Fruit fly (Drosophila melanogaster) whole organism, embryonic: ENCODE data around the gene KP78b.

Experiments used
- Aef1 ChIP-seq: fragments of 200-800 bp; sonication (Bioruptor generic); IDR thresholded peaks from 3 replicates; pipeline ENCODE4 v1.3.6; 2022; ENCODE audit warnings: missing biosample characterization, missing genetic modification characterization
- Asciz ChIP-seq: fragments of 200-800 bp; sonication (Bioruptor generic); optimal IDR thresholded peaks from 2 replicates; lab custom pipeline; 2017; ENCODE audit warnings: missing biosample characterization, mild to moderate bottlenecking, missing genetic modification characterization, missing genetic modification reagents
- Awh ChIP-seq: fragments of 200-800 bp; sonication (Bioruptor generic); IDR thresholded peaks from 2 replicates; pipeline ENCODE4, ENCODE4 v1.3.6; 2022; ENCODE audit warnings: missing biosample characterization, missing genetic modification characterization
- Bdp1 ChIP-seq: fragments of 200-800 bp; sonication (Bioruptor generic); optimal IDR thresholded peaks from 3 replicates; lab custom pipeline; 2016; ENCODE audit warnings: missing biosample characterization, missing genetic modification characterization
- Bgb ChIP-seq: fragments of 200-800 bp; sonication (Bioruptor generic); IDR thresholded peaks from 2 replicates; pipeline ENCODE4 v1.3.6; 2022; ENCODE audit warnings: missing biosample characterization, missing genetic modification characterization; ENCODE audit not compliant: partially characterized antibody
- CG10543 ChIP-seq: fragments of 200-800 bp; sonication (Bioruptor generic); optimal IDR thresholded peaks from 3 replicates; lab custom pipeline; 2017; ENCODE audit warnings: missing biosample characterization, mild to moderate bottlenecking, missing genetic modification characterization, moderate library complexity
- CG11247 ChIP-seq: fragments of 200-800 bp; sonication (Bioruptor generic); IDR thresholded peaks from 2 replicates; pipeline ENCODE4 v1.3.6; 2022; ENCODE audit warnings: missing biosample characterization, missing genetic modification characterization
- CG11504 ChIP-seq: fragments of 200-800 bp; sonication (Bioruptor generic); optimal IDR thresholded peaks from 3 replicates; lab custom pipeline; 2019; ENCODE audit warnings: missing biosample characterization, mild to moderate bottlenecking, missing genetic modification characterization, moderate library complexity
- CG16813 ChIP-seq: fragments of 200-800 bp; sonication (Bioruptor generic); IDR thresholded peaks from 3 replicates; pipeline ENCODE4 v1.3.6; 2022; ENCODE audit warnings: missing biosample characterization, missing genetic modification characterization; ENCODE audit not compliant: partially characterized antibody
- CG18476 ChIP-seq: fragments of 200-800 bp; sonication (Bioruptor generic); optimal IDR thresholded peaks from 2 replicates; lab custom pipeline; 2016; ENCODE audit warnings: missing biosample characterization, mild to moderate bottlenecking, missing genetic modification characterization
- CG2116 ChIP-seq: fragments of 200-800 bp; sonication (Bioruptor generic); optimal IDR thresholded peaks from 3 replicates; lab custom pipeline; 2018; ENCODE audit warnings: missing biosample characterization, mild to moderate bottlenecking, missing genetic modification characterization
- CG2889 ChIP-seq: fragments of 200-800 bp; sonication (Bioruptor generic); IDR thresholded peaks from 3 replicates; pipeline ENCODE4 v1.3.6; 2022; ENCODE audit warnings: missing biosample characterization, missing genetic modification characterization
- CG3163 ChIP-seq: fragments of 200-800 bp; sonication (Bioruptor generic); optimal IDR thresholded peaks from 3 replicates; lab custom pipeline; 2016; ENCODE audit warnings: missing biosample characterization, missing genetic modification characterization
- CG33557 ChIP-seq: fragments of 200-800 bp; sonication (Bioruptor generic); optimal IDR thresholded peaks from 2 replicates; lab custom pipeline; 2019; ENCODE audit warnings: missing biosample characterization, mild to moderate bottlenecking, missing genetic modification characterization, moderate library complexity
- CG34224 ChIP-seq: fragments of 200-800 bp; sonication (Bioruptor generic); IDR thresholded peaks from 3 replicates; pipeline ENCODE4 v1.3.6; 2022; ENCODE audit warnings: missing biosample characterization, missing genetic modification characterization; ENCODE audit not compliant: partially characterized antibody
- CG3995 ChIP-seq: fragments of 200-800 bp; sonication (Bioruptor generic); optimal IDR thresholded peaks from 3 replicates; lab custom pipeline; 2016; ENCODE audit warnings: missing biosample characterization, missing genetic modification characterization
- CG6175 ChIP-seq: fragments of 200-800 bp; sonication (Bioruptor generic); IDR thresholded peaks from 3 replicates; pipeline ENCODE4 v1.3.6; 2022; ENCODE audit warnings: missing biosample characterization, missing genetic modification characterization
- CG8765 ChIP-seq: fragments of 200-800 bp; sonication (Bioruptor generic); IDR thresholded peaks from 2 replicates; pipeline ENCODE4 v1.3.6; 2022; ENCODE audit warnings: missing biosample characterization, missing genetic modification characterization
- CTCF ChIP-seq: fragments of 200-800 bp; sonication (Bioruptor generic); optimal IDR thresholded peaks from 2 replicates; lab custom pipeline; 2017; ENCODE audit warnings: missing biosample characterization, mild to moderate bottlenecking, missing genetic modification characterization, moderate library complexity
- D19A ChIP-seq: fragments of 200-800 bp; optimal IDR thresholded peaks from 3 replicates; lab custom pipeline; 2019; ENCODE audit warnings: missing biosample characterization, mild to moderate bottlenecking, missing genetic modification characterization, moderate library complexity
- E2f2 ChIP-seq: fragments of 200-800 bp; sonication (Bioruptor generic); IDR thresholded peaks from 2 replicates; pipeline ENCODE4 v1.3.6; 2022; ENCODE audit warnings: missing biosample characterization, missing genetic modification characterization
- Hey ChIP-seq: fragments of 200-800 bp; sonication (Bioruptor generic); optimal IDR thresholded peaks from 3 replicates; lab custom pipeline; 2018; ENCODE audit warnings: missing biosample characterization, mild to moderate bottlenecking, missing genetic modification characterization
- Hmr ChIP-seq: fragments of 200-800 bp; sonication (Bioruptor generic); optimal IDR thresholded peaks from 3 replicates; lab custom pipeline; 2017; ENCODE audit warnings: mild to moderate bottlenecking, missing biosample characterization, missing genetic modification reagents, missing genetic modification characterization
- Kr ChIP-seq: fragments of 200-800 bp; sonication (Bioruptor generic); optimal IDR thresholded peaks from 2 replicates; lab custom pipeline; 2017; ENCODE audit warnings: missing biosample characterization, mild to moderate bottlenecking, missing genetic modification characterization
- NC2β ChIP-seq: fragments of 200-800 bp; sonication (Bioruptor generic); optimal IDR thresholded peaks from 2 replicates; lab custom pipeline; 2016; ENCODE audit warnings: missing biosample characterization, missing genetic modification characterization
- Opbp ChIP-seq: fragments of 200-800 bp; sonication (Bioruptor generic); IDR thresholded peaks from 3 replicates; pipeline ENCODE4 v1.3.6; 2022; ENCODE audit warnings: missing biosample characterization, missing genetic modification characterization; ENCODE audit not compliant: partially characterized antibody
- Pdp1 ChIP-seq, 2 experiments: fragments of 200-800 bp; sonication (Bioruptor generic); optimal IDR thresholded peaks; 3 replicates each; lab custom pipeline; 2016; ENCODE audit warnings: missing biosample characterization in 2 of 2, missing genetic modification characterization in 2 of 2, mild to moderate bottlenecking in 1 of 2, moderate library complexity in 1 of 2
- Scr ChIP-seq: fragments of 200-800 bp; sonication (Bioruptor generic); IDR thresholded peaks from 2 replicates; pipeline ENCODE4 v1.3.6; 2022; ENCODE audit warnings: missing biosample characterization, missing genetic modification characterization; ENCODE audit not compliant: partially characterized antibody
- Side ChIP-seq: fragments of 200-800 bp; sonication (Bioruptor generic); optimal IDR thresholded peaks from 2 replicates; lab custom pipeline; 2016; ENCODE audit warnings: missing biosample characterization, missing genetic modification characterization
- amos ChIP-seq: fragments of 200-800 bp; sonication (Bioruptor generic); IDR thresholded peaks from 2 replicates; pipeline ENCODE4 v1.3.6; 2022; ENCODE audit warnings: missing biosample characterization, missing genetic modification characterization; ENCODE audit not compliant: partially characterized antibody
- ash1 ChIP-seq: fragments of 200-800 bp; sonication (Bioruptor generic); optimal IDR thresholded peaks from 2 replicates; lab custom pipeline; 2018; ENCODE audit warnings: missing biosample characterization, mild to moderate bottlenecking, missing genetic modification characterization
- bab2 ChIP-seq: fragments of 200-800 bp; sonication (Bioruptor generic); optimal IDR thresholded peaks from 2 replicates; lab custom pipeline; 2016; ENCODE audit warnings: missing biosample characterization, missing genetic modification characterization
- bsh ChIP-seq, 2 experiments: fragments of 200-800 bp; sonication (Bioruptor generic); optimal IDR thresholded peaks; 2 replicates each; lab custom pipeline; 2017 to 2018; ENCODE audit warnings: mild to moderate bottlenecking in 2 of 2, missing biosample characterization in 2 of 2, missing genetic modification characterization in 2 of 2, moderate library complexity in 1 of 2
- btn ChIP-seq: fragments of 200-800 bp; sonication (Bioruptor generic); optimal IDR thresholded peaks from 2 replicates; lab custom pipeline; 2016; ENCODE audit warnings: missing biosample characterization, missing genetic modification characterization
- caup ChIP-seq: fragments of 200-800 bp; sonication (Bioruptor generic); optimal IDR thresholded peaks from 3 replicates; lab custom pipeline; 2017; ENCODE audit warnings: missing biosample characterization, mild to moderate bottlenecking, missing genetic modification characterization, moderate library complexity; ENCODE audit not compliant: severe bottlenecking
- chif ChIP-seq, 2 experiments: fragments of 200-800 bp; sonication (Bioruptor generic); optimal IDR thresholded peaks; 3 replicates each; lab custom pipeline; 2016; ENCODE audit warnings: missing biosample characterization in 2 of 2, missing genetic modification characterization in 2 of 2
- chinmo ChIP-seq: fragments of 200-800 bp; sonication (Bioruptor generic); IDR thresholded peaks from 4 replicates; pipeline ENCODE4 v1.3.6; 2022; ENCODE audit warnings: missing biosample characterization, missing genetic modification characterization; ENCODE audit not compliant: partially characterized antibody
- fd64A ChIP-seq: fragments of 200-800 bp; sonication (Bioruptor generic); optimal IDR thresholded peaks from 3 replicates; lab custom pipeline; 2018; ENCODE audit warnings: missing biosample characterization, mild to moderate bottlenecking, missing genetic modification characterization
- ham ChIP-seq: fragments of 200-800 bp; sonication (Bioruptor generic); IDR thresholded peaks from 2 replicates; pipeline ENCODE4 v1.3.6; 2022; ENCODE audit warnings: missing biosample characterization, missing genetic modification characterization
- insv ChIP-seq, 2 experiments: fragments of 200-800 bp; sonication (Bioruptor generic); optimal IDR thresholded peaks; 3 replicates each; lab custom pipeline; 2016 to 2018; ENCODE audit warnings: missing biosample characterization in 2 of 2, missing genetic modification characterization in 2 of 2
- oc ChIP-seq: fragments of 200-800 bp; sonication (Bioruptor generic); optimal IDR thresholded peaks from 2 replicates; lab custom pipeline; 2018; ENCODE audit warnings: missing biosample characterization, mild to moderate bottlenecking, missing genetic modification characterization, moderate library complexity
- sd ChIP-seq: fragments of 200-800 bp; sonication (Bioruptor generic); optimal IDR thresholded peaks from 3 replicates; lab custom pipeline; 2018; ENCODE audit warnings: missing biosample characterization, mild to moderate bottlenecking, missing genetic modification characterization, moderate library complexity
- seq ChIP-seq: fragments of 200-800 bp; sonication (Bioruptor generic); IDR thresholded peaks from 2 replicates; pipeline ENCODE4 v1.3.6; 2022; ENCODE audit warnings: missing biosample characterization, missing genetic modification characterization
- sob ChIP-seq: fragments of 200-800 bp; sonication (Bioruptor generic); IDR thresholded peaks from 2 replicates; pipeline ENCODE4 v1.3.6; 2022; ENCODE audit warnings: missing biosample characterization, missing genetic modification characterization
- ttk ChIP-seq: fragments of 200-800 bp; sonication (Bioruptor generic); IDR thresholded peaks from 2 replicates; pipeline ENCODE4 v2.1.2; 2022; ENCODE audit warnings: missing biosample characterization, missing genetic modification characterization
- unc-4 ChIP-seq: fragments of 200-800 bp; sonication (Bioruptor generic); IDR thresholded peaks from 2 replicates; pipeline ENCODE4 v1.3.6; 2022; ENCODE audit warnings: missing biosample characterization, missing genetic modification characterization; ENCODE audit not compliant: partially characterized antibody

KP78b gene

DNA sequence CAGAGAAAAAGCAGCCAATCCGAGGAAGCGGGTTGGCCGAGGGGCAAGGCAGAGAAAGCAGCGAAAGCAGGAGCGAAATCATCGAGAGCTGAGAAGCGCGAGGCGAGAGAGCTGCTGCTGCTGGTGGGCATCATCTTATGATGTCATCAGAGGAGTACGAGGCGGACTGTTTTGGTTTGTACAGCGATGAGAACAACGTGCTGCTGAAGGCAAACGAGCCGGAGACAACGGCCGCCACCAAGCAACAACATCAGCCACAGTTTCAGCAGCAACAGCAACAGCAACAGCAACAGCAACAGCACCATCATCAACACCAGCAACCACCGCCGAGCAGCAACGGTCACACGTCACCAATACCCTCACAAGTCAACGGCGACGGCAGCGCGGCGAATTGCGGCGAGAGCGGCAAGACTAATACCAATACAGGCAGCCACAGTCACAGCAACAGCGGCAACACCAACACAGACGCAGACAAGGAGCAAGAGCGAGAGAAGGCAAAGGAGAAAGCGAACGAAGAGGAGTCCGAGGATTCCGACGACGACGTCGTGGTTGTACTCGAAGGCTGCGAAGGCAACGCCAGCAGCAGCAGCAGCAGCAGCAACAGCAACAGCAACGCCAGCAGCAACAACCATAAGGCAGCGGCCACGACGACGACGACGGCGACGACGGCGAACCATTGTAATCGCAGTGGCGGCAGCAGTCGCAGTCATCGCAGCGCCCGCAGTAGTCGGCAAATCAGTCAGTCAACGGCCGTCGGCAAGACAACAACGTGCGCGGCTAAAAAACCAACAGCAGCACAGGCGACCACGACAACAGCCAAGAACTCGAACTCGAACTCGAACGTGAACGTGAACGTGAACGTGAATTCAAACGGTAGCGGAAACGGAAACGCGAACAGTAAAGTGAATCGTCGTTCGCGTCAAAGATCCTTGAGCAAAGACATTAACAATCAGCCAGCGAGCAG lies 19.4 kb upstream of the KP78b start (continued):
- TF ChIP-seq CG16813 (GFP tag; lab: Robert Waterston, UW) (no peak), CG18476 (GFP tag; lab: Kevin White, UChicago) (no peak), ash1 (GFP tag; lab: Kevin White, UChicago) (no peak), sd (tag; lab: Kevin White, UChicago) (no peak), btn (GFP tag; lab: Kevin White, UChicago) (peak; percentile 34), CG2889 (GFP tag; lab: Robert Waterston, UW) (0 out of 3 replicates have a peak, but pooled peaks have one; percentile 44), Awh (GFP tag; lab: Robert Waterston, UW) (no peak), Bdp1 (peak; percentile 22), Hey (tag; lab: Kevin White, UChicago) (peak; percentile 0), seq (GFP tag; lab: Robert Waterston, UW) (peak; percentile 37; the same call in 1 of the 2 replicates), D19A (tag; lab: Kevin White, UChicago) (peak; percentile 1), CG2116 (GFP tag; lab: Kevin White, UChicago) (peak; percentile 11), chinmo (GFP tag; lab: Robert Waterston, UW) (0 out of 4 replicates have a peak, but pooled peaks have one; percentile 56), chif (GFP tag; optimal IDR thresholded peaks at IDR 0.05; lab: Kevin White, UChicago) (peak in 1 of 2 experiments; percentile 53), amos (GFP tag; lab: Robert Waterston, UW) (peak; percentile 32), CTCF (GFP tag; lab: Kevin White, UChicago) (peak; percentile 28), NC2β (GFP tag; lab: Kevin White, UChicago) (no peak), Asciz (GFP tag; lab: Kevin White, UChicago) (no peak), ttk (no peak), CG11247 (GFP tag; lab: Robert Waterston, UW) (no peak), Kr (GFP tag; lab: Kevin White, UChicago) (no peak), CG3995 (peak; percentile 29), Bgb (GFP tag; lab: Robert Waterston, UW) (peak; percentile 36; the same call in 1 of the 2 replicates), caup (peak; percentile 7), bsh (GFP tag; optimal IDR thresholded peaks at IDR 0.05; lab: Kevin White, UChicago) (peak in 1 of 2 experiments; percentile 20), oc (tag; lab: Kevin White, UChicago) (peak; percentile 23), CG6175 (peak; percentile 69; the same call in 2 of the 3 replicates), Pdp1 (GFP tag; optimal IDR thresholded peaks at IDR 0.05; lab: Kevin White, UChicago) (no peak), unc-4 (GFP tag; lab: Robert Waterston, UW) (0 out of 2 replicates have a peak, but pooled peaks have one; percentile 19), fd64A (peak; percentile 28), CG10543 (GFP tag; lab: Kevin White, UChicago) (peak; percentile 13), bab2 (GFP tag; lab: Kevin White, UChicago) (no peak), CG8765 (GFP tag; lab: Robert Waterston, UW) (peak; percentile 21), Scr (0 out of 2 replicates have a peak, but pooled peaks have one; percentile 11), Hmr (GFP tag; lab: Kevin White, UChicago) (peak; percentile 21), Opbp (GFP tag; lab: Robert Waterston, UW) (peak; percentile 63; the same call in 2 of the 3 replicates), Aef1 (GFP tag; lab: Robert Waterston, UW) (no peak), ham (GFP tag; lab: Robert Waterston, UW) (no peak), CG11504 (tag; lab: Kevin White, UChicago) (peak; percentile 88), Side (no peak), sob (GFP tag; lab: Robert Waterston, UW) (peak; percentile 62; the same call in 1 of the 2 replicates), CG33557 (GFP tag; lab: Kevin White, UChicago) (peak; percentile 39), CG3163 (GFP tag; lab: Kevin White, UChicago) (peak; percentile 65), E2f2 (GFP tag; lab: Robert Waterston, UW) (peak; percentile 16; the same call in 1 of the 2 replicates), CG34224 (peak; percentile 36; the same call in 1 of the 3 replicates), insv (GFP tag; optimal IDR thresholded peaks at IDR 0.05; lab: Kevin White, UChicago) (peak in 1 of 2 experiments; percentile 39)
